Fruit fly (Drosophila melanogaster): ENCODE data around the gene HDAC11.

Gene HDAC11

dm6 chr3R:24809576-24810279 lies 46.3 kb downstream of the HDAC11 start (continued):
- TF ChIP-seq CG15011 (GFP tag; optimal IDR thresholded peaks at IDR 0.05) (peak; percentile 59), Atf6 (GFP tag; IDR thresholded peaks at IDR 0.05) (peak; percentile 45; the same call in 1 of the 2 replicates), ab (GFP tag; optimal IDR thresholded peaks at IDR 0.05) (no peak), CG12391 (tag; optimal IDR thresholded peaks at IDR 0.05) (no peak), nau (GFP tag; optimal IDR thresholded peaks at IDR 0.05) (no peak), p53 (GFP tag; optimal IDR thresholded peaks at IDR 0.05) (no peak), CG31365 (tag; optimal IDR thresholded peaks at IDR 0.05) (peak; percentile 45), org-1 (GFP tag; optimal IDR thresholded peaks at IDR 0.05) (peak; percentile 41), CG2875 (GFP tag; optimal IDR thresholded peaks at IDR 0.05) (peak; percentile 70), CG3838 (GFP tag; optimal IDR thresholded peaks at IDR 0.05) (peak; percentile 37), exex (tag; optimal IDR thresholded peaks at IDR 0.05) (peak; percentile 90), CG10543 (GFP tag; optimal IDR thresholded peaks at IDR 0.05) (peak; percentile 48), hbn (GFP tag; IDR thresholded peaks at IDR 0.05; ENCODE audit: partially characterized antibody) (no peak), crol (GFP tag; IDR thresholded peaks at IDR 0.05) (no peak), repo (GFP tag; optimal IDR thresholded peaks at IDR 0.05) (no peak), gro (GFP tag; optimal IDR thresholded peaks at IDR 0.05) (peak; percentile 17), tio (GFP tag; optimal IDR thresholded peaks at IDR 0.05) (no peak), tap (tag; optimal IDR thresholded peaks at IDR 0.05) (no peak), caup (GFP tag; optimal IDR thresholded peaks at IDR 0.05; ENCODE audit: severe bottlenecking) (peak; percentile 68), trem (tag; optimal IDR thresholded peaks at IDR 0.05) (peak; percentile 30), CG4854 (GFP tag; optimal IDR thresholded peaks at IDR 0.05) (peak; percentile 63), lola (GFP tag; optimal IDR thresholded peaks at IDR 0.05) (peak in 1 of 3 experiments; percentile 2), CG12299 (tag; optimal IDR thresholded peaks at IDR 0.05) (peak; percentile 65), CG33213 (GFP tag; optimal IDR thresholded peaks at IDR 0.05) (peak; percentile 41), Hr78 (GFP tag; optimal IDR thresholded peaks at IDR 0.05) (peak in 1 of 2 experiments; percentile 33), gcm (GFP tag; optimal IDR thresholded peaks at IDR 0.05) (peak; percentile 44), h (optimal IDR thresholded peaks at IDR 0.05) (no peak), trh (GFP tag; optimal IDR thresholded peaks at IDR 0.05) (peak; percentile 16), CG13424 (tag; optimal IDR thresholded peaks at IDR 0.05) (peak; percentile 54), CG10147 (GFP tag; optimal IDR thresholded peaks at IDR 0.05) (peak; percentile 39), CG8924 (tag; optimal IDR thresholded peaks at IDR 0.05) (peak; percentile 16), Pdp1 (GFP tag; optimal IDR thresholded peaks at IDR 0.05) (peak in 1 of 2 experiments; percentile 71), Hand (GFP tag; optimal IDR thresholded peaks at IDR 0.05) (no peak), CG18262 (tag; optimal IDR thresholded peaks at IDR 0.05) (no peak), CG14014 (GFP tag; IDR thresholded peaks at IDR 0.05) (peak; percentile 25; the same call in 1 of the 2 replicates), Med (GFP tag) (peak; percentile 84), bigmax (GFP tag; optimal IDR thresholded peaks at IDR 0.05) (peak; percentile 12), schlank (tag; optimal IDR thresholded peaks at IDR 0.05) (peak; percentile 43), twi (tag; optimal IDR thresholded peaks at IDR 0.05) (no peak), danr (GFP tag; IDR thresholded peaks at IDR 0.05) (no peak), CG10274 (GFP tag; optimal IDR thresholded peaks at IDR 0.05) (peak; percentile 25), CG2712 (tag; optimal IDR thresholded peaks at IDR 0.05) (peak; percentile 19), Nf-YB (GFP tag; optimal IDR thresholded peaks at IDR 0.05) (peak; percentile 35), CG10431 (GFP tag; optimal IDR thresholded peaks at IDR 0.05) (peak; percentile 44), bcd (GFP tag; optimal IDR thresholded peaks at IDR 0.05) (no peak), CG8281 (tag; optimal IDR thresholded peaks at IDR 0.05) (peak; percentile 50), CG12155 (GFP tag; optimal IDR thresholded peaks at IDR 0.05) (no peak), chif (GFP tag; optimal IDR thresholded peaks at IDR 0.05) (peak in 1 of 2 experiments; percentile 14)
